Worm (Caenorhabditis elegans): ENCODE measurements around the gene sbp-1.

DNA sequence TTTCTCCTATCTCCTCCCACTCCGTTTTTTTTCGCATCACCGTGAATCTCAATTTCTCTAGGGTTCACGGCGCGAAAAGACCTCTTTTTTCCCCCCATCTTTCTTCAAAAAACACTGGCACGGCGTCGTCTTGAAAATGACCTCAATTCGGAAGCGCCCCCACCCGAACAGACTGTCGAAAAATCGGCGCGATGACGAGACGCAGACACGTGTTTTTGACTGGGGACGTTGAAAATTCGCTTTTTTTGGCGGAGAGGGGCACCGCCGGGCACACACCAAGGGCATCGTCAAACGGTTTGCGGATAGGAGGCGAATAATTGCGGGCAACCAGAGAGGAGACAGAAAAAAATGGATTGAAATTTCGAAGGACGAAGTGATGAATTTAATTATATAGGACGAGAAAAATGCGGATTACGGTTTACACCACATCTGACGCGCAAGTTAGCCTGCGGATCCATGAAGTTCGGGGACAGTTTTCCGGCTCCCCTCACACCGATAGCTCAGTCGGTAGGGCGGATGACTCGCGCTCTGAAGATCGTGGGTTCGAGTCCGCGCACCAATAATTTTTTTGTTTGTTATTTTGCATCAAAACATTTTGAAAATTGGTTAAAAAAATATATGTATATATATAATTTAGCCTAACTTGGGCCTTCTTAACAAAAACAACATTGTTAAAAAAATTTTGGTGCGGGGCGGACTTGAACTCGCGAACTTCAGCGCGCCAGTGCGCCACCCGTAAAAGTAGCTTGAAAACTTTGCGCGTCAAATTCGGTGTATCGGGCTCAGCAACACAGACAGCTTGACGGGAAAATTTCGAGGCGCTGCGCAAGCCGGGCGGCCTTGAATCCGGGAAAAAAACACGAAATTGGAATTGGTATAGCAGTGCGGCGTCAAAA is 36.4 kb upstream of the sbp-1 start:
- no peak for TF ChIP-seq nhr-237 (tag; optimal IDR thresholded peaks at IDR 0.05)
- TF ChIP-seq lsy-2 (tag; optimal IDR thresholded peaks at IDR 0.05): no peak
- no peak for TF ChIP-seq elt-3 (tag; optimal IDR thresholded peaks at IDR 0.05)
- TF ChIP-seq ztf-11 (tag; optimal IDR thresholded peaks at IDR 0.05): no peak
- TF ChIP-seq bed-3 (GFP tag; optimal IDR thresholded peaks at IDR 0.05): no peak
- TF ChIP-seq snpc-4 (tag; optimal IDR thresholded peaks at IDR 0.05): no peak
- TF ChIP-seq nhr-2 (tag; optimal IDR thresholded peaks at IDR 0.05): no peak
- no peak for TF ChIP-seq unc-62 (GFP tag; optimal IDR thresholded peaks at IDR 0.05)
- no peak for TF ChIP-seq unc-39 (tag; optimal IDR thresholded peaks at IDR 0.05)
- TF ChIP-seq zip-8 (tag; optimal IDR thresholded peaks at IDR 0.05): no peak
- no peak for TF ChIP-seq sptf-1 (tag; optimal IDR thresholded peaks at IDR 0.05)
